Worm (Caenorhabditis elegans) whole organism, midembryonic: Measurements from ENCODE around the gene sru-44.

Experiments used
- T22C8.4 ChIP-seq: fragments of 200-800 bp; sonication (Bioruptor generic); IDR thresholded peaks from 2 replicates; pipeline ENCODE4 v1.3.6; 2022; ENCODE audit warnings: missing genetic modification characterization, missing compliant biosample characterization
- cog-1 ChIP-seq: sonication (generic microtip); optimal IDR thresholded peaks from 2 replicates; lab custom pipeline; 2016; ENCODE audit warnings: missing genetic modification characterization, missing compliant biosample characterization
- flt-1 ChIP-seq: fragments of 200-800 bp; sonication (Bioruptor generic); IDR thresholded peaks from 2 replicates; pipeline ENCODE4 v1.3.6; 2022; ENCODE audit warnings: missing genetic modification characterization, missing compliant biosample characterization
- klf-2 ChIP-seq: fragments of 200-800 bp; sonication (Bioruptor generic); conservative IDR thresholded peaks from 2 replicates; pipeline ENCODE4 v1.3.6; 2022; ENCODE audit warnings: missing genetic modification reagents, missing genetic modification characterization, missing compliant biosample characterization
- med-1 ChIP-seq: sonication (generic microtip); optimal IDR thresholded peaks from 2 replicates; lab custom pipeline; 2017; ENCODE audit warnings: missing genetic modification characterization, mild to moderate bottlenecking, missing compliant biosample characterization, antibody characterized with exemption, missing genetic modification reagents; ENCODE audit not compliant: insufficient read depth
- ref-1 ChIP-seq: fragments of 200-800 bp; sonication (Bioruptor generic); conservative IDR thresholded peaks from 2 replicates; pipeline ENCODE4 v1.3.6; 2022; ENCODE audit warnings: missing genetic modification reagents, missing genetic modification characterization, missing compliant biosample characterization
- tab-1 ChIP-seq: fragments of 200-800 bp; sonication (Bioruptor generic); IDR thresholded peaks from 2 replicates; pipeline ENCODE4 v1.3.6; 2022; ENCODE audit warnings: missing genetic modification characterization, missing compliant biosample characterization
- ztf-23 ChIP-seq: fragments of 200-800 bp; sonication (Bioruptor generic); IDR thresholded peaks from 2 replicates; pipeline ENCODE4 v1.3.6; 2022; ENCODE audit warnings: missing genetic modification reagents, missing genetic modification characterization, missing compliant biosample characterization
- ztf-29 ChIP-seq: fragments of 200-800 bp; sonication (Bioruptor generic); IDR thresholded peaks from 2 replicates; pipeline ENCODE4 v1.3.6; 2022; ENCODE audit warnings: missing genetic modification reagents, missing genetic modification characterization, missing compliant biosample characterization

sru-44 gene

DNA sequence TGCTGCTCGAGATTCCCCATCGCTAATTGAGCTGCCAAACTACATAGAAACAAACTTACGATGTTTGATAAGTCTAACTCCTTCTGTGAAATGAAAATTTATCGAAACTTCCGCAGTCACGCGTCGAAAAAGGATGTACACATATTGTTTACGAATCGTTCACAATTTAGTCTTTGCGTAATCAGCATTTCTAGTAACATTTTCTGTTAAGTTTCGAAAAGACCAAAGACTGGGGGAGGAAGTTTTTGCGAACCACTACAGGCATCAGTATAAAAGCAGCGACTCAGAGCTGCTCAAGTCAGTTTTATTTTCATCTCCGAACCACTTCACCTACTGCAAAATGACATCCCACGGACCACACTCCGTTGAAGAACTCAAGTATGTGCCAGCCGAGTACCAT is 20.4 kb upstream of the sru-44 start, which contains the start of gene sqst-4:
Gene sqst-4, plus strand, starts transcription at position 301 of the 400 bp plus-strand sequence.
- TF ChIP-seq klf-2 (GFP tag; lab: Robert Waterston, UW) = no peak
- TF ChIP-seq cog-1 (tag; lab: Kevin White, UChicago) = no peak
- TF ChIP-seq ztf-23 = no peak
- no peak for TF ChIP-seq med-1
- TF ChIP-seq ztf-29 (GFP tag; lab: Robert Waterston, UW) = no peak
- no peak for TF ChIP-seq tab-1 (GFP tag; lab: Robert Waterston, UW)
- TF ChIP-seq flt-1 = no peak
- no peak for TF ChIP-seq T22C8.4 (GFP tag; lab: Robert Waterston, UW)
- TF ChIP-seq ref-1 (GFP tag; lab: Robert Waterston, UW) = no peak

DNA sequence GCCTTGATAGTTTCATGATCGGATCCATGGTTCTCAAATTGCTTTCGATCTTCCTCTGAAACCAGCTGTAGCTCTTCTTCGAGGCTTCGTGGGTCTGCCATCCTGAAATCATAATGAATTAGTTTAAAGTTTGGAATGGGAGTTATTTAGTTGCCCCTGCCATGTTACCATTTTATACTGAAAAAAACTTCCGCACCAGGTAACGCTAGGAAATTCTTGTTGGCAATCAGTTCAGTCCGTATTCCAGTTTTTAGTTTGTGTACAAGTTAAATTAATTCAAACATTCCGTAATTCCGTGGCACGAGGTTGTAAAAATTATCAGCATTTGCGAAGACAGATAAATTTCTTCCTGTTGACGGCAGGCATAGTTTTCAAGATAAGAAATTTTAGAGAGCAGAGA is 19.7 kb upstream of the sru-44 start, which contains the start of gene Y32B12A.5:
Gene Y32B12A.5, minus strand, starts transcription at position 101 of the 400 bp plus-strand sequence.
- TF ChIP-seq tab-1 (GFP tag; lab: Robert Waterston, UW) (no peak), klf-2 (GFP tag; lab: Robert Waterston, UW) (no peak), med-1 (no peak), flt-1 (no peak), ztf-29 (GFP tag; lab: Robert Waterston, UW) (no peak), cog-1 (tag; lab: Kevin White, UChicago) (no peak), T22C8.4 (GFP tag; lab: Robert Waterston, UW) (no peak), ztf-23 (no peak), ref-1 (GFP tag; lab: Robert Waterston, UW) (no peak)

DNA sequence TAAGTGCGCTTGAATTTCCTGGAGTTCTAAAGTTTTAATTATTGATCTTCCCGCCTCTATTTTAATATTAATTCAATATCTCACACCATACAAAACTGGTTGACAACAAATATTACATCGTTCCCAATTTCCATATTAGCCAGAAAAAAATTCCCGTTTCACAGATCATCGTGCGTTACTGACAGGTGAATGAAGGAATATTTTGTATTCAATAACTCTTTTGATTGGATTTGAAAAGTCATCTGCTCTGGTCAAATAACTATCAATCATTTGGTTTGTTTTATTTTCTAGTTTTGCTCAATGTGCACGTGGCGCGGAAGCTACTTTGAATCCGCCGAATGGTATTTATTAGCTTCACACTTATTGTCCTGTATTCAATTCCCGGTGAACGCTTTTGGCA is 15.9 kb upstream of the sru-44 start, which contains the start of gene srh-139:
Gene srh-139, plus strand, starts transcription at position 301 of the 400 bp plus-strand sequence.
- TF ChIP-seq ztf-29 (GFP tag; lab: Robert Waterston, UW) (no peak), med-1 (no peak)

DNA sequence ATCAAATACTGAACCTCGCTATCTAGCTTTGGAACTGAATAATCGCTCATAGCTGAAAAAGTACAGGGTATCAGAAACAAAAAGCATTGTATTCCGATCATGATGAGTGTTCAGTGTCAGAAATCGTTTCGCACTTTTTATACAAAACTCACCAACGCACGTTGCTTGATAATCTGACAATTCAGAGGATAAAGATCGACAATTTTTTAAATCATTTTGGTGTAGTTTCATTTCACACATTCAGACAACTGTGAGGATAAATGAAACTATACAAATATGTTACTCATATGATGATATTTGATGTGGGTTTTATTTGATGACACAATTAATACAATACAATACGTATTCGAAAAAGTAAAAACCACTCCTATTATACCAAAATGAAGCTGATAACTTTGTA is 15.3 kb upstream of the sru-44 start, which contains the start of gene F57E7.2:
Gene F57E7.2, minus strand, starts transcription at position 101 of the 400 bp plus-strand sequence.
- TF ChIP-seq med-1 (no peak), cog-1 (tag; lab: Kevin White, UChicago) (no peak), flt-1 (no peak), ztf-29 (GFP tag; lab: Robert Waterston, UW) (no peak), ztf-23 (no peak), klf-2 (GFP tag; lab: Robert Waterston, UW) (no peak), T22C8.4 (GFP tag; lab: Robert Waterston, UW) (no peak), tab-1 (GFP tag; lab: Robert Waterston, UW) (no peak), ref-1 (GFP tag; lab: Robert Waterston, UW) (no peak)

DNA sequence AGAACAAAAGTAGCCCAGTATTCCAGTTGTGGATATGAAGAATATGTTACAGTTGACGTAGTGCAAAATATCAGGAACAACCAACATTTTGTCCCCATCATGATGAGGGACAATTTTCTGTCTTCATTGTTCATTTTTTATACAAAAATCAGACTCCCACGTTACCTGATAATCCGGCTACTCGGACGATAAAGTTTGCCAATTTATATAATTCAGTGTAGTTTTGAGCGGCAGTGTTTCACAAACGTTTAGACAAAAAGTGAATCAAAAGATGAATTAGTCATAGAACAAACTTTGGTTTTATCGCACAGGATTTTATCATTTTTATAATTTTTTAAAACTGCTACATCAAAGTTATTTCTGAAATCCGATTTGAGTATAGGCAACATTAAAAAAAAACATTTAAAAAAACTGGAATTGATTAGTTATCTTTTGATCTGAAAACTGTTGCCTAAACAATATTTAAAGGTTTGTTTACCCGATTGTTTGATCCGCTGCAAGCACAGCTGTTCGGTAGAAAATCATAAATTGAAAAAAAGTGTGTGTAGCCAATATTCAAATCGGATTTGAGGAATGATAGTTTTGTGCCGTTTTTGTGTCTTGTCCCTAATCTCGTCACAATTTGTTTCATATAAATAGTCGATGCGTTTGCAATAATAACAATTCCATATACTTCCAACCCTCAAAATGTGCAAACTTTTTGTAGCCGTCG is 13.3 kb upstream of the sru-44 start, which contains the start of the genes F57E7.4 and spig-6:
Gene F57E7.4, minus strand, starts transcription at position 101 of the 712 bp plus-strand sequence.
Gene spig-6, plus strand, starts transcription at position 662 of the 712 bp plus-strand sequence.
- TF ChIP-seq cog-1 (tag; lab: Kevin White, UChicago) (no peak), T22C8.4 (GFP tag; lab: Robert Waterston, UW) (no peak), tab-1 (GFP tag; lab: Robert Waterston, UW) (no peak), flt-1 (no peak), ztf-23 (no peak), ref-1 (GFP tag; lab: Robert Waterston, UW) (no peak), ztf-29 (GFP tag; lab: Robert Waterston, UW) (no peak), klf-2 (GFP tag; lab: Robert Waterston, UW) (no peak), med-1 (no peak)

DNA sequence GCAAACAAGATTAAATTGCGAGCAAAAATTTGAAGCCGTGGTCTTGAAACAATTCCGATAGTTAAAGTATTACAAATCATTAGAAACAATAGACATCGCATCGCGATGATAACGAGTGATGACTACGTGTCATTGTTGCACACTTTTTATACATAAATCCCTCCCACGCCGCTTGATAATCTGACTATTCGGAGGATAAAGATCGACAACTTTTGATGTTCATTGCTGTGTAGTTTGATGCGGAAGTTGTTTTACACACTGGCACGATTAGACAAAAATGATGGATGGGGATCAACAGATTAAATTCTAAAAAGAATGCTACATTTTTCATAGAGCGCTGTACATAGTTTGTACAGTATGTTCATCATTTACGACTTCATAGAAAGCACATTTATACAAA is 11.5 kb upstream of the sru-44 start, which contains the start of gene T08G3.11:
Gene T08G3.11, minus strand, starts transcription at position 101 of the 400 bp plus-strand sequence.
- TF ChIP-seq klf-2 (GFP tag; lab: Robert Waterston, UW) (no peak), tab-1 (GFP tag; lab: Robert Waterston, UW) (no peak), ztf-29 (GFP tag; lab: Robert Waterston, UW) (no peak), flt-1 (no peak), ref-1 (GFP tag; lab: Robert Waterston, UW) (no peak), med-1 (no peak)

DNA sequence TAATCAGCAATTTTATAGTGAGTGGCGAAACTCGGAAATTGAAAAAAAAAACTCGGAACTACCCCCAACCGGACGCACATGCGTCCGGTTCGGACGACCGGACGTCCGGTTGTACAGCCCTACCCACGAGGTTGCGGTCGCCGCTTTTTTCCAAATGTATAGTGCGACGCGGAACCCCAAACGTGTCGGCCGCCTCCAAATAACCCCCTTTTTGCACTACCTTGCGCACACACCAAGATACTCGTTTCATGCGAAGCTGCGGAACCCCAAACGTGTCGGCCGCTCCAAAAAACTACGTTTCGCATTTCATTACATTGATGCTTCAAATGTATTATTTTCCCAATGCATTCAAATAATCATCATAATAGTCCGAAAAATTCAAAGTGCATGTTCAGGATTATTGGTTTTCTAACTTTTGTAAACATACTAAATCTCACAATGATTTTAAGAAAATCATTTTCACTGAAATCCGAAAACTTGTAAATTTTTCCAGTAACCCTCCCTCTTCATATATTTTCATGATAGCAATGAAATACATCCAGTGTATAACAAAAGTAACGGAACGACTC is 4.3 kb upstream of the sru-44 start, which contains the start of gene srw-35:
Gene srw-35, plus strand, starts transcription at position 519 of the 569 bp plus-strand sequence.
- TF ChIP-seq ztf-23 = no peak
- TF ChIP-seq tab-1 (GFP tag; lab: Robert Waterston, UW) = no peak
- TF ChIP-seq T22C8.4 (GFP tag; lab: Robert Waterston, UW) = no peak
- TF ChIP-seq cog-1 (tag; lab: Kevin White, UChicago) = no peak
- TF ChIP-seq klf-2 (GFP tag; lab: Robert Waterston, UW) = no peak
- TF ChIP-seq med-1 = no peak
- TF ChIP-seq ref-1 (GFP tag; lab: Robert Waterston, UW) = no peak
- no peak for TF ChIP-seq flt-1
- TF ChIP-seq ztf-29 (GFP tag; lab: Robert Waterston, UW) = no peak

DNA sequence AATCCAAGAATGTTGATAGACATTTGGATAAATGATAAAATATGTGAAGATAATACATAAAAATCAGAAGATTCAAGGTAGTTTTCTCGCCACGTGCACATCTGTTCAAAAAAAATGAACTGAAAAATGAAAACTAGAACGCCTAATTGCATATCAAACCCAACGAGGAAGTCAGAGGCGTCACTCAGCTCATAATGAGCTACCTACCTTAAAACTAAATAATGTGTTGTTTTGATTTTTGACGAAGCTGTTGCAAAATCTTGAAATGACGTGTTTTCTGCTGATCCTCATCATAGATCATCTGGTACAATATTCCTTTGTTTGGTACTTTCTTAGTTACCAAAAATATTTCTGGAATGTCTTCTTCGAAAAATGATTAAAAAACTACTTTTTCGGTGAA is 3.2 kb upstream of the sru-44 start, which contains the start of gene srh-138:
Gene srh-138, minus strand, starts transcription at position 101 of the 400 bp plus-strand sequence.
- TF ChIP-seq ztf-23 (no peak), med-1 (no peak), ztf-29 (GFP tag; lab: Robert Waterston, UW) (no peak), flt-1 (no peak), klf-2 (GFP tag; lab: Robert Waterston, UW) (no peak), tab-1 (GFP tag; lab: Robert Waterston, UW) (no peak), ref-1 (GFP tag; lab: Robert Waterston, UW) (no peak), cog-1 (tag; lab: Kevin White, UChicago) (no peak), T22C8.4 (GFP tag; lab: Robert Waterston, UW) (no peak)

DNA sequence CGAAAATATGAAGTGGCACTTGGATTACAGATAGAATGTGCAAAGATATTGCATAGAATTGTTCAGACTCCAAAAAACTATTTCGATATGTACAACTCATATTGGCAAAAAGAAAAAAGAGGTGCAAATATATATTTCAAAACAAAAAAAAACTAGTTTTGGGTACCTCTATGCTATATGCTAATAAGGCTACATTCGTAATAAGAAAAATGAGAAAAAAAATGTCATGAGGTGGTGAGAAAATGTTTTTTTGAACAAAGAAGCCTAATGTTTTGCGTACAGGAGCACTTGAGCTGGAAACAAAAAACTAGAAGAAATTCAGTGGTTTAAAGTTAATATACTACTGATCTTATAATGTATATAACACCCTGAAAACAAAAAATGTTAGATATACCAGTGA is 6.9 kb downstream of the sru-44 start, which contains the start of gene srh-142:
Gene srh-142, minus strand, starts transcription at position 101 of the 400 bp plus-strand sequence.
- TF ChIP-seq ztf-23 = no peak
- no peak for TF ChIP-seq tab-1 (GFP tag; lab: Robert Waterston, UW)
- TF ChIP-seq med-1 = no peak
- no peak for TF ChIP-seq klf-2 (GFP tag; lab: Robert Waterston, UW)
- TF ChIP-seq ref-1 (GFP tag; lab: Robert Waterston, UW) = no peak
